Worm (Caenorhabditis elegans): ENCODE measurements around the gene Y111B2A.2.

ce11 chrIII:12455651-12456420 is 40.0 kb upstream of the Y111B2A.2 start:
- TF ChIP-seq K09A11.1 (tag; optimal IDR thresholded peaks at IDR 0.05; ENCODE audit: insufficient read depth) = no peak
- no peak for TF ChIP-seq Y22D7AL.16 (tag; optimal IDR thresholded peaks at IDR 0.05)
- no peak for TF ChIP-seq unc-3 (GFP tag; conservative IDR thresholded peaks at IDR 0.05)
- TF ChIP-seq unc-3 (tag; optimal IDR thresholded peaks at IDR 0.05) = no peak
